Worm (Caenorhabditis elegans): ENCODE results near the gene T06D4.2.

T06D4.2 gene

DNA sequence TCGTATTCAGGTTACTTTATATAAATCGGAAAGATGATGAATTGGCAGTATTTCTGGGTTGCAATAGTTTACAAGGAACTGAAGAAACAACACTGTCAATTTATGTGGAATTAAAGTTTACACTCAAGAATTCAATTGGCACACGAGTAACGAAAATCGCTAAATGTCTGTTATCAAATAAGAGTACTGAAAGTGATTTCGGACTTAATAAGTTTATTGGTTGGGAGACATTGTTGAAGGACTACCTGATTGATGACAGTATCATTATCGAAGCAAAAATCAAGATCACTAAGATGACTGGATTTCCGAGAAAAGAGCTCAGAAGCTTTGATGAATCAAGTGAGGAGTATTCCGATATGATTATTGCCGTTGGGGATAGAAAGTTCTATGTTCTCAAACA is 10.4 kb downstream of the T06D4.2 start:
- no peak for TF ChIP-seq efl-1 (GFP tag; optimal IDR thresholded peaks at IDR 0.05)

DNA sequence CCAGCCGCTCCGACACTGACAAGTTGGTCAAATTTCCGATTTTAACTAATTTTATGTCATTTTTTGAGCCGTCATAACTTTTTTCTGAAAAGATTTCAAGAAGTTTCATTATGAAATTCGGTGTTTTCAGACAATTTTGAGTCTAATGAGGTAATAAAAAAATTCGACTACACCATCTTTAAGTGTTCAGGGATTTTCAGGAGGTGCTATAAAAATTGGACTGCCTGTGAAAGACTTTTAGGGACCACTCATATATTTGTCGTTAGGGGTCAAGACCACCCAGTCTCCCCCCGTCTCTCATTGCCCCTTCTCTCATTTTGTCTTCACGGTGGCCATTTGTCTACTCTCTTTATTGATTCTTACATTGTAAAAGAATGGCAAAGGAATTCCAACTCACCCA is 10.9 kb downstream of the T06D4.2 start, which contains the start of gene bath-10:
TSS of gene bath-10 (plus strand) at position 301 of the 400 bp plus-strand sequence.
- TF ChIP-seq F57C9.4 (tag; optimal IDR thresholded peaks at IDR 0.05) (no peak), ccch-3 (GFP tag; optimal IDR thresholded peaks at IDR 0.05) (no peak), hsf-1 (GFP tag; IDR thresholded peaks at IDR 0.05) (no peak), C17E4.6 (GFP tag; IDR thresholded peaks at IDR 0.05) (no peak), madf-3 (GFP tag; IDR thresholded peaks at IDR 0.05) (no peak), madf-6 (GFP tag; IDR thresholded peaks at IDR 0.05) (no peak), hlh-12 (tag; optimal IDR thresholded peaks at IDR 0.05) (no peak), mel-28 (tag; optimal IDR thresholded peaks at IDR 0.05; ENCODE audit: borderline replicate concordance) (no peak), athp-1 (tag; optimal IDR thresholded peaks at IDR 0.05) (no peak), mes-4 (tag; optimal IDR thresholded peaks at IDR 0.05) (no peak), unc-62 (GFP tag; optimal IDR thresholded peaks at IDR 0.05) (no peak)

- TF ChIP-seq egrh-3 (GFP tag; IDR thresholded peaks at IDR 0.05) (no peak), rec-8 (tag; optimal IDR thresholded peaks at IDR 0.05) (no peak), lsl-1 (GFP tag; optimal IDR thresholded peaks at IDR 0.05) (no peak), ztf-3 (GFP tag; optimal IDR thresholded peaks at IDR 0.05) (no peak), snpc-1.1 (tag; optimal IDR thresholded peaks at IDR 0.05; ENCODE audit: insufficient read depth) (no peak), snpc-1.3 (tag; optimal IDR thresholded peaks at IDR 0.05; ENCODE audit: insufficient read depth) (no peak), ceh-91 (GFP tag; IDR thresholded peaks at IDR 0.05) (no peak), ekl-4 (GFP tag; IDR thresholded peaks at IDR 0.05) (no peak), cebp-2 (GFP tag; IDR thresholded peaks at IDR 0.05) (no peak), Y53F4B.3 (GFP tag; IDR thresholded peaks at IDR 0.05) (no peak), madf-8 (GFP tag; conservative IDR thresholded peaks at IDR 0.05) (no peak), nfya-1 (tag; optimal IDR thresholded peaks at IDR 0.05; ENCODE audit: borderline replicate concordance, insufficient read depth) (no peak), tbp1 (GFP tag; optimal IDR thresholded peaks at IDR 0.05) (no peak), dox-1 (GFP tag; IDR thresholded peaks at IDR 0.05) (no peak)
Measured at ce11 chrII:3373875-3374274, 11.8 kb downstream of the T06D4.2 start.

DNA sequence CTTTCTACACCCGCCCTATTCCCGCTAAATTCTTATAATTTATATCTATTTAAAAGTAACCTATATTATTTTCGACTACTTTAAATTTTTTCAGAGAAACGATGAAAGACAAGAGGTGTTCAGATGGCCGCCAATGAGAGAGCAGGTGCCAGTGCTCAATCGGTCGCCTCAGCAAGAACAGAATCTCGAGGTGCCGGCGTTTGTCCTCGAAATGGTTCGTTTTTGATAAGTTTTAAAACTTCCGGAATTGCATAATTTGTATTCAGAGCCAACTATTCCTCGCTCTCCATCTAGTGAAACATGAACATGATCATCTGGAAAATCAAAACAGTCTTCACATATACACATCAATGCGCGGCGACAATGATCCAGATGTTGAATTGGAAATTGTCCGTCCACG is 14.7 kb downstream of the T06D4.2 start, which contains the start of gene bath-23:
TSS of gene bath-23 (plus strand) at position 301 of the 400 bp plus-strand sequence.
- TF ChIP-seq chd-7 (tag; optimal IDR thresholded peaks at IDR 0.05) (no peak), ceh-27 (GFP tag; optimal IDR thresholded peaks at IDR 0.05) (no peak), cebp-2 (GFP tag; IDR thresholded peaks at IDR 0.05) (no peak), F39B2.1 (GFP tag; IDR thresholded peaks at IDR 0.05) (no peak), hlh-12 (tag; optimal IDR thresholded peaks at IDR 0.05) (no peak), lir-1 (GFP tag; conservative IDR thresholded peaks at IDR 0.05) (no peak), unc-62 (GFP tag; optimal IDR thresholded peaks at IDR 0.05) (no peak), mel-28 (tag; optimal IDR thresholded peaks at IDR 0.05; ENCODE audit: borderline replicate concordance) (no peak), attf-6 (GFP tag; IDR thresholded peaks at IDR 0.05) (no peak), F55B11.4 (tag; optimal IDR thresholded peaks at IDR 0.05; ENCODE audit: borderline replicate concordance, insufficient read depth) (no peak), sdz-38 (tag; optimal IDR thresholded peaks at IDR 0.05) (no peak), attf-5 (GFP tag; optimal IDR thresholded peaks at IDR 0.05) (no peak)
